Worm (Caenorhabditis elegans) whole organism, late embryonic: Measurements from ENCODE around the gene dpf-2.
A peak's percentile ranks its signal among the peaks of the same experiment; 100 is the strongest.

Source experiments
- F13H6.1 ChIP-seq: sonication (generic microtip); optimal IDR thresholded peaks from 2 replicates; lab custom pipeline; 2016; ENCODE audit warnings: missing genetic modification characterization, missing compliant biosample characterization
- K09A11.1 ChIP-seq: sonication (generic microtip); optimal IDR thresholded peaks from 2 replicates; lab custom pipeline; 2017; ENCODE audit warnings: antibody characterized with exemption, mild to moderate bottlenecking, missing genetic modification characterization, missing compliant biosample characterization; ENCODE audit not compliant: insufficient read depth
- T23F11.4 ChIP-seq: fragments of 200-800 bp; sonication (Bioruptor generic); optimal IDR thresholded peaks from 2 replicates; lab custom pipeline; 2018; ENCODE audit warnings: mild to moderate bottlenecking, missing genetic modification characterization, missing compliant biosample characterization
- ahr-1 ChIP-seq: sonication (generic microtip); optimal IDR thresholded peaks from 2 replicates; lab custom pipeline; 2016; ENCODE audit warnings: missing genetic modification characterization, missing compliant biosample characterization
- ceh-18 ChIP-seq: sonication (generic microtip); optimal IDR thresholded peaks from 2 replicates; lab custom pipeline; 2016; ENCODE audit warnings: missing genetic modification characterization, missing compliant biosample characterization
- ceh-19 ChIP-seq: fragments of 200-800 bp; sonication (Bioruptor generic); optimal IDR thresholded peaks from 2 replicates; lab custom pipeline; 2018; ENCODE audit warnings: mild to moderate bottlenecking, missing genetic modification characterization, missing compliant biosample characterization
- ceh-2 ChIP-seq: sonication (generic microtip); optimal IDR thresholded peaks from 2 replicates; lab custom pipeline; 2016; ENCODE audit warnings: missing genotype, missing genetic modification characterization, missing compliant biosample characterization
- ceh-30 ChIP-seq: fragments of 150-350 bp; optimal IDR thresholded peaks from 2 replicates; lab custom pipeline; 2014; ENCODE audit warnings: missing biosample characterization, missing genetic modification characterization
- ceh-48 ChIP-seq: sonication (generic microtip); optimal IDR thresholded peaks from 2 replicates; lab custom pipeline; 2016; ENCODE audit warnings: missing genetic modification characterization, inconsistent platforms, missing compliant biosample characterization
- che-1 ChIP-seq: sonication (generic microtip); optimal IDR thresholded peaks from 2 replicates; lab custom pipeline; 2016; ENCODE audit warnings: mild to moderate bottlenecking, missing genetic modification characterization, missing compliant biosample characterization
- dve-1 ChIP-seq: sonication (generic microtip); optimal IDR thresholded peaks from 2 replicates; lab custom pipeline; 2017; ENCODE audit warnings: antibody characterized with exemption, mild to moderate bottlenecking, missing genetic modification characterization, missing compliant biosample characterization
- elt-2 ChIP-seq: sonication (generic microtip); optimal IDR thresholded peaks from 2 replicates; lab custom pipeline; 2016; ENCODE audit warnings: missing genetic modification reagents, missing genetic modification characterization, missing compliant biosample characterization
- eyg-1 ChIP-seq: sonication (generic microtip); optimal IDR thresholded peaks from 2 replicates; lab custom pipeline; 2016; ENCODE audit warnings: missing genotype, missing genetic modification characterization, missing compliant biosample characterization
- fkh-10 ChIP-seq: fragments of 150-350 bp; optimal IDR thresholded peaks from 2 replicates; lab custom pipeline; 2014; ENCODE audit warnings: missing biosample characterization, missing genetic modification reagents, missing genetic modification characterization
- gmeb-2 ChIP-seq: sonication (generic microtip); optimal IDR thresholded peaks from 2 replicates; lab custom pipeline; 2016; ENCODE audit warnings: missing genetic modification characterization, inconsistent platforms, missing compliant biosample characterization
- hlh-13 ChIP-seq: fragments of 200-800 bp; sonication (Bioruptor generic); optimal IDR thresholded peaks from 2 replicates; lab custom pipeline; 2018; ENCODE audit warnings: mild to moderate bottlenecking, missing genetic modification characterization, missing compliant biosample characterization
- hlh-15 ChIP-seq: sonication (generic microtip); optimal IDR thresholded peaks from 2 replicates; lab custom pipeline; 2016; ENCODE audit warnings: missing genetic modification characterization, missing compliant biosample characterization
- hlh-30 ChIP-seq: sonication (generic microtip); optimal IDR thresholded peaks from 2 replicates; lab custom pipeline; 2017; ENCODE audit warnings: antibody characterized with exemption, missing genetic modification characterization, missing compliant biosample characterization; ENCODE audit not compliant: insufficient read depth
- hlh-6 ChIP-seq: sonication (generic microtip); optimal IDR thresholded peaks from 2 replicates; lab custom pipeline; 2016; ENCODE audit warnings: missing genotype, missing genetic modification characterization, missing compliant biosample characterization
- lim-6 ChIP-seq: sonication (generic microtip); optimal IDR thresholded peaks from 2 replicates; lab custom pipeline; 2016; ENCODE audit warnings: missing genetic modification characterization, missing compliant biosample characterization
- lin-11 ChIP-seq: fragments of 200-800 bp; sonication (Bioruptor generic); optimal IDR thresholded peaks from 2 replicates; lab custom pipeline; 2018; ENCODE audit warnings: mild to moderate bottlenecking, missing genetic modification characterization, missing compliant biosample characterization
- madf-2 ChIP-seq: sonication (generic microtip); optimal IDR thresholded peaks from 2 replicates; lab custom pipeline; 2017; ENCODE audit warnings: missing genetic modification characterization, missing compliant biosample characterization
- mec-3 ChIP-seq: sonication (generic microtip); optimal IDR thresholded peaks from 2 replicates; lab custom pipeline; 2016; ENCODE audit warnings: borderline replicate concordance, missing genetic modification characterization, missing compliant biosample characterization
- nfya-1 ChIP-seq: sonication (generic microtip); optimal IDR thresholded peaks from 2 replicates; lab custom pipeline; 2017; ENCODE audit warnings: missing genetic modification characterization, mild to moderate bottlenecking, missing compliant biosample characterization, antibody characterized with exemption, moderate library complexity
- nhr-11 ChIP-seq: fragments of 150-350 bp; optimal IDR thresholded peaks from 2 replicates; lab custom pipeline; 2014; ENCODE audit warnings: missing biosample characterization, missing genetic modification characterization
- odd-2 ChIP-seq: sonication (generic microtip); optimal IDR thresholded peaks from 2 replicates; lab custom pipeline; 2017; ENCODE audit warnings: antibody characterized with exemption, mild to moderate bottlenecking, missing genetic modification characterization, missing compliant biosample characterization
- pag-3 ChIP-seq: sonication (generic microtip); optimal IDR thresholded peaks from 2 replicates; lab custom pipeline; 2016; ENCODE audit warnings: missing compliant biosample characterization, missing genetic modification characterization, borderline replicate concordance
- pat-9 ChIP-seq: fragments of 200-800 bp; sonication (Bioruptor generic); optimal IDR thresholded peaks from 2 replicates; lab custom pipeline; 2018; ENCODE audit warnings: mild to moderate bottlenecking, missing genetic modification characterization, moderate library complexity, missing compliant biosample characterization
- pax-1 ChIP-seq: fragments of 150-350 bp; optimal IDR thresholded peaks from 2 replicates; lab custom pipeline; 2014; ENCODE audit warnings: missing biosample characterization, missing genetic modification characterization
- pha-2 ChIP-seq: sonication (generic microtip); optimal IDR thresholded peaks from 2 replicates; lab custom pipeline; 2017; ENCODE audit warnings: mild to moderate bottlenecking, missing genetic modification characterization, missing compliant biosample characterization
- pha-4 ChIP-seq: fragments of 150-350 bp; optimal IDR thresholded peaks from 2 replicates; lab custom pipeline; 2018; ENCODE audit warnings: missing biosample characterization, missing genetic modification reagents, missing genetic modification characterization
- pqm-1 ChIP-seq: sonication (generic microtip); optimal IDR thresholded peaks from 2 replicates; lab custom pipeline; 2016; ENCODE audit warnings: missing genetic modification characterization, missing compliant biosample characterization
- ref-2 ChIP-seq: sonication (generic microtip); optimal IDR thresholded peaks from 2 replicates; lab custom pipeline; 2016; ENCODE audit warnings: missing genetic modification characterization, missing compliant biosample characterization
- sdc-2 ChIP-seq: sonication (generic microtip); optimal IDR thresholded peaks from 2 replicates; lab custom pipeline; 2016; ENCODE audit warnings: missing genotype, missing genetic modification characterization, missing compliant biosample characterization
- sox-4 ChIP-seq: sonication (generic microtip); optimal IDR thresholded peaks from 2 replicates; lab custom pipeline; 2017; ENCODE audit warnings: mild to moderate bottlenecking, missing genetic modification characterization, inconsistent platforms, missing compliant biosample characterization
- syd-9 ChIP-seq: sonication (generic microtip); optimal IDR thresholded peaks from 2 replicates; lab custom pipeline; 2016; ENCODE audit warnings: mild to moderate bottlenecking, missing genetic modification characterization, moderate library complexity, missing compliant biosample characterization
- tbx-2 ChIP-seq: sonication (generic microtip); optimal IDR thresholded peaks from 2 replicates; lab custom pipeline; 2016; ENCODE audit warnings: missing genetic modification characterization, missing compliant biosample characterization
- ttx-3 ChIP-seq: sonication (generic microtip); optimal IDR thresholded peaks from 2 replicates; lab custom pipeline; 2016; ENCODE audit warnings: missing genetic modification reagents, missing genetic modification characterization, missing compliant biosample characterization
- unc-3 ChIP-seq, 2 experiments: fragments of 200-800 bp in 1 of 2; sonication (Bioruptor generic) in 1 of 2; sonication (generic microtip) in 1 of 2; conservative IDR thresholded peaks in 1 of 2; optimal IDR thresholded peaks in 1 of 2; 2 replicates each; pipeline versions ENCODE4 v1.3.6 to Lab custom; 2016 to 2022; ENCODE audit warnings: missing compliant biosample characterization in 2 of 2, missing genetic modification characterization in 2 of 2, missing genetic modification reagents in 1 of 2
- unc-42 ChIP-seq: sonication (generic microtip); optimal IDR thresholded peaks from 2 replicates; lab custom pipeline; 2016; ENCODE audit warnings: missing genotype, missing genetic modification characterization, missing compliant biosample characterization
- unc-55 ChIP-seq: sonication (generic microtip); optimal IDR thresholded peaks from 2 replicates; lab custom pipeline; 2017; ENCODE audit warnings: missing biosample characterization, missing genetic modification reagents, missing genetic modification characterization
- unc-86 ChIP-seq: sonication (generic microtip); optimal IDR thresholded peaks from 2 replicates; lab custom pipeline; 2016; ENCODE audit warnings: missing genetic modification characterization, missing compliant biosample characterization
- ztf-16 ChIP-seq: sonication (generic microtip); optimal IDR thresholded peaks from 2 replicates; lab custom pipeline; 2017; ENCODE audit warnings: missing genetic modification characterization, missing compliant biosample characterization

Gene dpf-2

DNA sequence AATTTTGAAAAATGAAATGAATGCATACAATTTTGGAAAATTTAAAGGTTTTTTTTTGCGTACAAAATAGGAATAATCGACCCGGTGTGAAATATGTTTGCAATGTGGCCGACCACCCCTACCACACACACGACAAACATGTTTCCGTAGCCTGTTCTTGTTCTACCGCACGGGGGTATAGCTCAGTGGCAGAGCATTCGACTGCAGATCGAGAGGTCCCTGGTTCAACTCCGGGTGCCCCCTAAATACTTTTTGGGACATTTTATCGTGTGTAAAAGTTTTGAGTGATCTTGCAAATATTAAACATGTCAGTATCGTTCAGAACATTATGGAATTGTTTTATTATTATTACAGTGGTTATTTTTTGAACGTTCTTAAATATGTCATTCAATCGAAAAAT, 26.9 kb upstream of the dpf-2 start (continued):
- TF ChIP-seq fkh-10 (GFP tag; lab: Kevin White, UChicago) (no peak), ceh-18 (peak; percentile 33), lin-11 (tag; lab: Kevin White, UChicago) (peak; percentile 61), gmeb-2 (tag; lab: Kevin White, UChicago) (peak; percentile 73), eyg-1 (tag; lab: Kevin White, UChicago) (peak; percentile 26), hlh-15 (tag; lab: Kevin White, UChicago) (peak; percentile 26), K09A11.1 (tag; lab: Kevin White, UChicago) (peak; percentile 74), ceh-48 (tag; lab: Kevin White, UChicago) (peak; percentile 53), pat-9 (peak; percentile 77), F13H6.1 (tag; lab: Kevin White, UChicago) (peak; percentile 65), pqm-1 (no peak), syd-9 (tag; lab: Kevin White, UChicago) (peak; percentile 59), ref-2 (tag; lab: Kevin White, UChicago) (peak; percentile 74), pha-4 (no peak), unc-42 (tag; lab: Kevin White, UChicago) (no peak), che-1 (tag; lab: Kevin White, UChicago) (peak; percentile 85), unc-86 (peak; percentile 65), hlh-13 (peak; percentile 74), ttx-3 (tag; lab: Kevin White, UChicago) (peak; percentile 76), unc-3 (GFP tag; conservative IDR thresholded peaks at IDR 0.05; lab: Robert Waterston, UW) (peak; percentile 76; the same call in 1 of the 2 replicates), unc-3 (tag; optimal IDR thresholded peaks at IDR 0.05; lab: Kevin White, UChicago) (peak; percentile 37), ceh-2 (tag; lab: Kevin White, UChicago) (peak; percentile 60), pag-3 (tag; lab: Kevin White, UChicago) (no peak)

DNA sequence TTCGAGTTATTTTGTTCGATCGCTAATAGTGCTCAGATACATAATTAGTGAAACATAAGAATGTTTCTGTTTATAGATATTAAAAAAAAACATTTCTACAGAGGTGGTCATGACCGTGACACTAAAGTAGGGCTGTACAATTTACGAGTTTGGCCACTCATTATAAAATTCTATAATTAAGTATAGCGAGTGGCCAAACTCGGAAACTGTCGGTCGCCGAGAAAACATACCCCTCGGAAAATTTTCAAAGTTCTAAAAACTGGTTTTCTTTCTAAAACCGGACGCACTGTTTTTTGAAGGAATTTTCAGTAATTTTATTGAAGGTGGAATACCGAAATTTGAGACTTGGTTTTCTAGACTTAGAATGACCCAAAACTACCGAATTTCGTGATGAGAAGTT, 25.9 kb upstream of the dpf-2 start:
- TF ChIP-seq K09A11.1 (tag; lab: Kevin White, UChicago) (no peak), lim-6 (tag; lab: Kevin White, UChicago) (no peak), T23F11.4 (no peak), ceh-19 (no peak), F13H6.1 (tag; lab: Kevin White, UChicago) (no peak), madf-2 (tag; lab: Kevin White, UChicago) (no peak), pax-1 (tag; lab: Kevin White, UChicago) (no peak), dve-1 (tag; lab: Kevin White, UChicago) (no peak), che-1 (tag; lab: Kevin White, UChicago) (no peak), mec-3 (tag; lab: Kevin White, UChicago) (no peak), hlh-15 (tag; lab: Kevin White, UChicago) (no peak), nhr-11 (no peak), sdc-2 (no peak), ahr-1 (tag; lab: Kevin White, UChicago) (no peak), ztf-16 (tag; lab: Kevin White, UChicago) (no peak)
- TF ChIP-seq, all 69 proteins: peak for 0

DNA sequence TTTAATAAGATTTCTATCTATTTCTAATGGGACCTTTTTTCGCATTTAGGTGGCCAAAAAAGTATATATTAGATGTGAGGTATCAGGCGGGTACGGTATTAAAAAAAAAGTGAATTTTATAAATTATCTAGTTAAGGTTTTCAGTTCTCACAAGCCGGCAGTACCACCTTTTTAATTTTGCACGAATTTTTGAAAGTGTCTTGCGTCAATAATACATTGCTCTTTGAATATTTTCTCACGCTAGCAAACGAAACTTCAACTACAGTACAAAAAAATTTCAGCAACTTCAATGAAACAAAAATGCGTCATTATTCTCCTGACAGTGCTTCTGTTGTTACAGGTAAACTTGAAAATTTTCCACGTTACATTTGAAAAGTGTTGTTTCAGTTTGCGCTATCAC, 24.7 kb upstream of the dpf-2 start, which contains the start of gene F42D1.4:
F42D1.4 (plus strand) TSS at position 301 of the 400 bp plus-strand sequence.
- TF ChIP-seq ceh-48 (tag; lab: Kevin White, UChicago), result no peak
- TF ChIP-seq hlh-13, result no peak
- TF ChIP-seq odd-2 (tag; lab: Kevin White, UChicago), result no peak
- no peak for TF ChIP-seq sox-4 (tag; lab: Kevin White, UChicago)
- TF ChIP-seq hlh-30 (tag; lab: Kevin White, UChicago), result no peak
- no peak for TF ChIP-seq ahr-1 (tag; lab: Kevin White, UChicago)

DNA sequence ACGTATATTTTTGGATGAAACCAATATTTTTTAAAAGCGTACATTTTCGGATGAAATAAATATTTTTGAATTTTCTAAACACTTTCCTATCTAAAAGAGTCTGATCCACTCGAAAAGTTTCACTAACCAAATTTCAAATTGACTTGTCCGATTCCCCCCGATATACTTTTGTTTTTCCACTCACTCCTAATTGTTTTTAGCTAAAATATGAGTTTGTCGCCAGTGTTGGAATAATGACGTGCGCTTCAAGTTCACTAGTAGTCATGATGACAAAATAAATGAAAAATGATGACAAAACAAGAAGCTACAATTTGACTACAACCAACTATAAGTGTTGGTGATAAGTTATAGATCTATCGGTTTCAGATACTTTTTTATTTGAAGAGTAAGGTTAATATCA, 22.8 kb upstream of the dpf-2 start:
- no peak for TF ChIP-seq unc-55 (GFP tag; lab: Kevin White, UChicago)
- no peak for TF ChIP-seq hlh-6 (tag; lab: Kevin White, UChicago)
- TF ChIP-seq pha-2 (tag; lab: Kevin White, UChicago), result no peak
- no peak for TF ChIP-seq ahr-1 (tag; lab: Kevin White, UChicago)
- no peak for TF ChIP-seq elt-2
- no peak for TF ChIP-seq pat-9
- no peak for TF ChIP-seq ceh-2 (tag; lab: Kevin White, UChicago)
- no peak for TF ChIP-seq ceh-18
- no peak for TF ChIP-seq ceh-30 (tag; lab: Kevin White, UChicago)
- TF ChIP-seq nhr-11, result no peak
- TF ChIP-seq hlh-13, result no peak
- no peak for TF ChIP-seq unc-42 (tag; lab: Kevin White, UChicago)
- TF ChIP-seq tbx-2 (tag; lab: Kevin White, UChicago), result no peak
- no peak for TF ChIP-seq ceh-19
- TF ChIP-seq unc-86, result no peak
- no peak for TF ChIP-seq nfya-1 (tag; lab: Kevin White, UChicago)
